Worm (Caenorhabditis elegans) whole organism, L3 larva: ENCODE measurements around the gene R08C7.4.

Source experiments
- R02D3.7 ChIP-seq: fragments of 150-350 bp; optimal IDR thresholded peaks from 2 replicates; lab custom pipeline; 2014; ENCODE audit warnings: missing biosample characterization, missing genetic modification characterization
- ZK546.5 ChIP-seq: sonication (generic microtip); optimal IDR thresholded peaks from 2 replicates; lab custom pipeline; 2017; ENCODE audit warnings: missing biosample characterization, missing genetic modification characterization
- ama-1 ChIP-seq: fragments of 150-350 bp; optimal IDR thresholded peaks from 2 replicates; lab custom pipeline; 2018
- ceh-16 ChIP-seq: sonication (generic microtip); optimal IDR thresholded peaks from 2 replicates; lab custom pipeline; 2017; ENCODE audit warnings: missing biosample characterization, missing genetic modification characterization
- ceh-28 ChIP-seq: fragments of 150-350 bp; optimal IDR thresholded peaks from 2 replicates; lab custom pipeline; 2014; ENCODE audit warnings: missing biosample characterization, missing genetic modification reagents, missing genetic modification characterization
- egl-27 ChIP-seq: sonication (generic microtip); optimal IDR thresholded peaks from 4 replicates; lab custom pipeline; 2017; ENCODE audit warnings: missing biosample characterization, missing genetic modification reagents, missing genetic modification characterization
- egl-5 ChIP-seq: fragments of 150-350 bp; optimal IDR thresholded peaks from 2 replicates; lab custom pipeline; 2017; ENCODE audit warnings: missing biosample characterization, missing genetic modification reagents, missing genetic modification characterization, inconsistent platforms
- elt-1 ChIP-seq: fragments of 150-350 bp; optimal IDR thresholded peaks from 2 replicates; lab custom pipeline; 2014; ENCODE audit warnings: missing biosample characterization, missing genetic modification characterization
- elt-2 ChIP-seq: sonication (generic microtip); optimal IDR thresholded peaks from 2 replicates; lab custom pipeline; 2016; ENCODE audit warnings: missing genetic modification reagents, mild to moderate bottlenecking, missing genetic modification characterization, missing compliant biosample characterization
- elt-3 ChIP-seq, 3 experiments: fragments of 150-350 bp in 1 of 3; sonication (generic microtip) in 2 of 3; optimal IDR thresholded peaks; 2 replicates in 2 of 3; 4 replicates in 1 of 3; lab custom pipeline; 2014 to 2017; ENCODE audit warnings: missing biosample characterization in 3 of 3, missing genetic modification characterization in 3 of 3
- eor-1 ChIP-seq, 2 experiments: fragments of 150-350 bp; optimal IDR thresholded peaks; 2 replicates each; lab custom pipeline; 2014 to 2018; ENCODE audit warnings: missing biosample characterization in 2 of 2, missing genetic modification characterization in 2 of 2
- fkh-10 ChIP-seq: sonication (generic microtip); optimal IDR thresholded peaks from 2 replicates; lab custom pipeline; 2017; ENCODE audit warnings: missing biosample characterization, missing genetic modification reagents, missing genetic modification characterization
- fkh-2 ChIP-seq: fragments of 150-350 bp; optimal IDR thresholded peaks from 2 replicates; lab custom pipeline; 2014; ENCODE audit warnings: missing biosample characterization, missing genetic modification reagents, missing genetic modification characterization
- fos-1 ChIP-seq: fragments of 150-350 bp; optimal IDR thresholded peaks from 2 replicates; lab custom pipeline; 2014; ENCODE audit warnings: missing biosample characterization, missing genetic modification characterization
- hmg-11 ChIP-seq: sonication (generic microtip); optimal IDR thresholded peaks from 2 replicates; lab custom pipeline; 2016; ENCODE audit warnings: missing genetic modification characterization, missing compliant biosample characterization
- lin-15B ChIP-seq: fragments of 150-350 bp; optimal IDR thresholded peaks from 2 replicates; lab custom pipeline; 2014; ENCODE audit warnings: missing biosample characterization, missing genetic modification characterization
- lin-39 ChIP-seq: fragments of 150-350 bp; optimal IDR thresholded peaks from 2 replicates; lab custom pipeline; 2018; ENCODE audit warnings: missing biosample characterization, missing genetic modification reagents, missing genetic modification characterization
- lsy-12 ChIP-seq: sonication (generic microtip); optimal IDR thresholded peaks from 2 replicates; lab custom pipeline; 2016; ENCODE audit warnings: mild to moderate bottlenecking, missing genetic modification characterization, missing compliant biosample characterization
- mdl-1 ChIP-seq: fragments of 150-350 bp; optimal IDR thresholded peaks from 2 replicates; lab custom pipeline; 2014; ENCODE audit warnings: missing biosample characterization, missing genetic modification characterization
- mml-1 ChIP-seq: fragments of 150-350 bp; sonication (generic microtip); optimal IDR thresholded peaks from 3 replicates; lab custom pipeline; 2014; ENCODE audit warnings: missing biosample characterization, missing genetic modification characterization
- nfya-1 ChIP-seq: sonication (generic microtip); optimal IDR thresholded peaks from 2 replicates; lab custom pipeline; 2017; ENCODE audit warnings: missing genetic modification characterization, mild to moderate bottlenecking, missing compliant biosample characterization, antibody characterized with exemption, moderate library complexity; ENCODE audit not compliant: insufficient read depth
- nhr-23 ChIP-seq: fragments of 150-350 bp; optimal IDR thresholded peaks from 2 replicates; lab custom pipeline; 2014; ENCODE audit warnings: missing biosample characterization, missing genetic modification reagents, missing genetic modification characterization
- nhr-25 ChIP-seq: sonication (generic microtip); optimal IDR thresholded peaks from 2 replicates; lab custom pipeline; 2017; ENCODE audit warnings: missing biosample characterization, missing genetic modification characterization
- nhr-28 ChIP-seq: fragments of 150-350 bp; optimal IDR thresholded peaks from 2 replicates; lab custom pipeline; 2014; ENCODE audit warnings: missing biosample characterization, missing genetic modification characterization
- nhr-43 ChIP-seq: sonication (generic microtip); optimal IDR thresholded peaks from 2 replicates; lab custom pipeline; 2016; ENCODE audit warnings: mild to moderate bottlenecking, missing genetic modification characterization, missing compliant biosample characterization; ENCODE audit not compliant: poor library complexity, severe bottlenecking
- nhr-77 ChIP-seq: fragments of 150-350 bp; optimal IDR thresholded peaks from 2 replicates; lab custom pipeline; 2014; ENCODE audit warnings: missing biosample characterization, missing genetic modification characterization
- pha-4 ChIP-seq: fragments of 150-350 bp; optimal IDR thresholded peaks from 2 replicates; lab custom pipeline; 2014; ENCODE audit warnings: missing biosample characterization, missing genetic modification reagents, missing genetic modification characterization
- pqm-1 ChIP-seq: fragments of 150-350 bp; optimal IDR thresholded peaks from 2 replicates; lab custom pipeline; 2017; ENCODE audit warnings: missing biosample characterization, missing genetic modification characterization, inconsistent platforms
- sea-2 ChIP-seq: fragments of 150-350 bp; sonication (generic microtip); optimal IDR thresholded peaks from 4 replicates; lab custom pipeline; 2014; ENCODE audit warnings: missing biosample characterization, missing genetic modification reagents, missing genetic modification characterization
- skn-1 ChIP-seq: fragments of 150-350 bp; optimal IDR thresholded peaks from 2 replicates; lab custom pipeline; 2014; ENCODE audit warnings: missing biosample characterization, missing genetic modification characterization
- tbx-2 ChIP-seq: sonication (generic microtip); optimal IDR thresholded peaks from 2 replicates; lab custom pipeline; 2016; ENCODE audit warnings: mild to moderate bottlenecking, missing genetic modification characterization, missing compliant biosample characterization
- zag-1 ChIP-seq: fragments of 150-350 bp; optimal IDR thresholded peaks from 2 replicates; lab custom pipeline; 2014; ENCODE audit warnings: missing biosample characterization, missing genetic modification characterization
- ztf-11 ChIP-seq: fragments of 150-350 bp; optimal IDR thresholded peaks from 2 replicates; lab custom pipeline; 2014; ENCODE audit warnings: missing biosample characterization, missing genetic modification characterization
- ztf-4 ChIP-seq: fragments of 150-350 bp; optimal IDR thresholded peaks from 2 replicates; lab custom pipeline; 2014; ENCODE audit warnings: missing biosample characterization, missing genetic modification characterization

R08C7.4 gene

DNA sequence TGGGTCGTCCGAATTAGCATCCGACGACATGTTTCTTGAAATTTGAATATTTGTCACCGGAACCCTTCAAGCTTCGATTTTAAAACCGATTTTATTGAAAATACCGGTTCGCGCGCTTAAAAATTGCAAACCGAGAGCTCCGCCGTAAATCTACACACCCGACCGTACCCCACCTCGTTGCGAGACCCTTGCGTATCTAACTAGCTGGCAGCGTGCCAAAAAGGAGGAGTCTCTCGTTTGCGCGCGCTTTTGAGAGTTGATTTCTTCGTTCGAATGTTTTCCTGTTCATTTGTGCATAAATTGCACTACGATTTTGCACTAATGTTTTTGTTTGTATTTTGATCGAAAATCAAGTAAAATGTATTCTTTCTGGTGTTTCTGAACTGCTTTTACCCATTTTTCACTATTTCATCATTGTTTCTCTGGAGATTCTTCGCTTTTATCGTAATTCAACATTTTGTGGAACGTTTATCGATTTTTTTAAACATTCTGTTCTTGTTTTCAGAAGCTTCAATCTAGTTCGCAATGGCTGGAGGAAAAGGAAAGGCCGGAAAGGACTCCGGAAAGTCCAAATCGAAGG is 11.0 kb downstream of the R08C7.4 start, which contains the start of the genes wapl-1 and htz-1 (continued):
- peak; percentile 99 for TF ChIP-seq lin-39 (tag; lab: Kevin White, UChicago)
- TF ChIP-seq hmg-11 (tag; lab: Kevin White, UChicago): peak; percentile 90
- peak; percentile 97 for TF ChIP-seq lin-15B (tag; lab: Kevin White, UChicago)
- TF ChIP-seq nhr-43 (tag; lab: Kevin White, UChicago): peak; percentile 88
- TF ChIP-seq skn-1: peak; percentile 55
- peak; percentile 99 for TF ChIP-seq R02D3.7
- TF ChIP-seq nhr-25 (tag; lab: Kevin White, UChicago): peak; percentile 98
- TF ChIP-seq ztf-4 (tag; lab: Kevin White, UChicago): peak; percentile 63

- TF ChIP-seq R02D3.7 (peak; percentile 42), nfya-1 (tag; lab: Kevin White, UChicago) (peak; percentile 59), eor-1 (tag; optimal IDR thresholded peaks at IDR 0.05; lab: Kevin White, UChicago) (no peak), ceh-28 (tag; lab: Kevin White, UChicago) (peak; percentile 84), ztf-11 (tag; lab: Kevin White, UChicago) (no peak), fos-1 (tag; lab: Kevin White, UChicago) (no peak), ZK546.5 (tag; lab: Kevin White, UChicago) (peak; percentile 1), fkh-2 (tag; lab: Kevin White, UChicago) (no peak), nhr-25 (tag; lab: Kevin White, UChicago) (peak; percentile 50), zag-1 (tag; lab: Kevin White, UChicago) (no peak), pha-4 (peak; percentile 65), nhr-77 (tag; lab: Kevin White, UChicago) (no peak), ama-1 (lab: Kevin White, UChicago) (peak; percentile 83), nhr-23 (tag; lab: Kevin White, UChicago) (peak; percentile 43), elt-2 (tag; lab: Kevin White, UChicago) (no peak), sea-2 (GFP tag; lab: Kevin White, UChicago) (no peak), tbx-2 (tag; lab: Kevin White, UChicago) (no peak), pqm-1 (tag; lab: Kevin White, UChicago) (peak; percentile 20), skn-1 (no peak), mdl-1 (no peak)
These were observed 12.1 kb downstream of the R08C7.4 start for ce11 chrIV:4446884-4447283.

ce11 chrIV:4447284-4447366 is 12.3 kb downstream of the R08C7.4 start, which contains the start of gene chat-1:
chat-1 (plus strand) TSS chrIV:4447331.
- TF ChIP-seq elt-3 (tag; optimal IDR thresholded peaks at IDR 0.05; lab: Kevin White, UChicago): no peak
- TF ChIP-seq mml-1: no peak
- TF ChIP-seq lin-15B (tag; lab: Kevin White, UChicago): no peak
- no peak for TF ChIP-seq egl-27 (tag; lab: Kevin White, UChicago)
- TF ChIP-seq ztf-4 (tag; lab: Kevin White, UChicago): no peak
- TF ChIP-seq nhr-28 (tag; lab: Kevin White, UChicago): no peak
- TF ChIP-seq elt-1 (tag; lab: Kevin White, UChicago): no peak
- no peak for TF ChIP-seq nhr-25 (tag; lab: Kevin White, UChicago)
- TF ChIP-seq ceh-16 (tag; lab: Kevin White, UChicago): no peak

ce11 chrIV:4447367-4447766 is 12.5 kb downstream of the R08C7.4 start:
- no peak for TF ChIP-seq nhr-77 (tag; lab: Kevin White, UChicago)
- TF ChIP-seq egl-5 (tag; lab: Kevin White, UChicago): no peak
- no peak for TF ChIP-seq nhr-28 (tag; lab: Kevin White, UChicago)
- TF ChIP-seq fkh-10 (GFP tag; lab: Kevin White, UChicago): no peak
- TF ChIP-seq fkh-2 (tag; lab: Kevin White, UChicago): no peak
- TF ChIP-seq eor-1 (tag; optimal IDR thresholded peaks at IDR 0.05; lab: Kevin White, UChicago): no peak
- TF ChIP-seq lsy-12: no peak
- TF ChIP-seq ceh-16 (tag; lab: Kevin White, UChicago): no peak
- no peak for TF ChIP-seq pqm-1 (tag; lab: Kevin White, UChicago)
- no peak for TF ChIP-seq mdl-1

DNA sequence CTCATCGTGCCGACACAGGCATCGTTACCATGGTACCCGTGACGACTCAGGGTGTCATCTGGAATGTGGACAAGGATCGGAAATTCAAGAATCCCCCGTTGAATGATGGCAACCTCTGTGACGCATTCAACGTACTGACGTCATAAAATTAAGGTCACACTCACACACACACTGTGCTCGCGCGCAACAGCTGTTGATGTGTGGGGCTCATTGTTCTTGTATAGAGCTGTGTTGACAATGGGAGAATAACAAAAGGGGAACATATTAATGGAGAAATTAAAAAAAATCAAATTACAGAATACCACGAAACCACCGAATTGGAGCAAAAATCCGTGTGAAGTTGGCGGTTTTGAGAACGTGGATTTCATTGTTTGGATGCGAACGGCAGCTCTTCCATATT is 13.5 kb downstream of the R08C7.4 start:
- TF ChIP-seq pha-4 (peak; percentile 8), elt-2 (tag; lab: Kevin White, UChicago) (no peak)
- TF ChIP-seq, all 47 proteins: peak for 1
